Fruit fly (Drosophila melanogaster) whole organism: Measurements from ENCODE around the gene miple1.

Experiments used
- CG8478 ChIP-seq: fragments of >200 bp; optimal IDR thresholded peaks from 2 replicates; lab custom pipeline; 2018; ENCODE audit warnings: inconsistent platforms
- Dll ChIP-seq: fragments of >200 bp; optimal IDR thresholded peaks from 2 replicates; lab custom pipeline; 2017
- EcR ChIP-seq, 2 experiments: fragments of >200 bp; optimal IDR thresholded peaks; 2 replicates each; lab custom pipeline; 2017; ENCODE audit warnings: missing biosample characterization in 2 of 2, missing genetic modification characterization in 2 of 2, missing genetic modification reagents in 2 of 2
- pan ChIP-seq: fragments of >200 bp; optimal IDR thresholded peaks from 2 replicates; lab custom pipeline; 2017
- psq ChIP-seq: fragments of >200 bp; optimal IDR thresholded peaks from 2 replicates; lab custom pipeline; 2017
- usp ChIP-seq: fragments of >200 bp; optimal IDR thresholded peaks from 2 replicates; lab custom pipeline; 2017; ENCODE audit warnings: missing biosample characterization, missing genetic modification characterization, mixed read lengths

miple1 gene

DNA sequence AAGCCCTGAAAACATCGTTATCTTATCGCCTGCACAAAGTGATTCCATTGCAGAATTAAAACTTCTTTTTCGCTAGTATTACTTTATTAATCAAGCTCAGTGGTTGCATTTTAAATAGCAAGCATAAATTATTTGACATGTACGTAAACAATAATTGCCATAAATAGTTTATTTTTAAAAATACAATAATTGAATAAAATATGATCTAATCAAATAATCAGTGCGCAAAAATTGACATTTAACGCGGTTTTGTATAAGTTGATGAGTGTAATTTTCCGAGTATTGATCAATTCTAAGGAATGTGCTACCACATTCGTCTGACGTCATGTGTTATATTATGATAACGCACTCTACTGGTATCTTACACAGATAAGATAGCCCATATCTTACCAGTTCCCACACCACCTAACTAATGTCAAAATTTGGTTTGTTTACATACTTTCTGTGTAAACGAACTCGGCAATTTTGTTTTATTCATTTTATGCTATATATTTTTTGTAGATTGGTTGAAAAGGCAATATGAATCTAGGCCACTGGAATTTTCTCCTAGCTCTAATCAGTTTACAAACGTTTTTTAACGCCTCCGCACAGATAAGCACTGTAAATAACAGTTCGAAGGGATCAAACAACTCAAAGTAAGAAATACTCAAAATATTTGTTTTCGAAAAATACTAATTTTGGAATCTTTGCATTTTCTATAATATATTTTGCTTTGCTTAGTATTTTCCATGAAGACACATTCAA, 19.4 kb upstream of the miple1 start, which contains the start of gene mthl14:
mthl14 (plus strand) TSS at position 10 of the 744 bp plus-strand sequence.
- TF ChIP-seq usp (GFP tag; lab: Kevin White, UChicago) (no peak), psq (no peak), pan (lab: Kevin White, UChicago) (no peak), CG8478 (lab: Kevin White, UChicago) (no peak), Dll (no peak), EcR (GFP tag; optimal IDR thresholded peaks at IDR 0.05; lab: Kevin White, UChicago) (no peak)

DNA sequence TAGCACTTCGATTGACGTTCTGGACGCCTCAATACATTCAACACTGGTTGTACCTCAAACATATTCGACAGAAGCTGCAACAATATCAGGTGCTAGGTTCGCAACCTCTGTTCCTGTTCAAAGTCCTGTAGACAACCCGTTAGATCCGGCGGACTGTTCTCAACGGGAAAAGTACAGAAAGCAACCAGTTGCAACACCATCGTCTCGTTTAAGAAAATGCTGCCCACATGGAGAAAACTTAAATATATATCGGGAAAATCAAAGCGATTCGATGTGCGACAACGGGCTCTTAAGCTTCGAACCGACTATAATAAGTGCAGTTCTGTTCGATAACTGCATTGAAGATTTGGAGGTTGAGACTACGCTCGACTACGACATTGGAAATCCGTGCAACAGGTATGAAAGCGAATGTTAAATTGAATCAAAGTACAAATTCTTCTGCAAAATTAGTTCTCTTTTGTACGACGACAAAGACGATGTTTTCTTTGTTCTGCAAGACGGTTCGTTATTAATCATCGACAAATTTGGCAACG, 18.8 kb upstream of the miple1 start:
- TF ChIP-seq pan (lab: Kevin White, UChicago) = no peak
- TF ChIP-seq EcR (GFP tag; optimal IDR thresholded peaks at IDR 0.05; lab: Kevin White, UChicago) = no peak

dm6 chr3L:257618-258475, 9.3 kb upstream of the miple1 start, which contains the start of the genes DIP2 and wac:
Gene DIP2 (minus strand): TSS chr3L:257954.
Gene wac (plus strand): TSS chr3L:258176.
- TF ChIP-seq usp (GFP tag; lab: Kevin White, UChicago) (no peak), psq (no peak), pan (lab: Kevin White, UChicago) (no peak), Dll (no peak), CG8478 (lab: Kevin White, UChicago) (no peak), EcR (GFP tag; optimal IDR thresholded peaks at IDR 0.05; lab: Kevin White, UChicago) (no peak)

DNA sequence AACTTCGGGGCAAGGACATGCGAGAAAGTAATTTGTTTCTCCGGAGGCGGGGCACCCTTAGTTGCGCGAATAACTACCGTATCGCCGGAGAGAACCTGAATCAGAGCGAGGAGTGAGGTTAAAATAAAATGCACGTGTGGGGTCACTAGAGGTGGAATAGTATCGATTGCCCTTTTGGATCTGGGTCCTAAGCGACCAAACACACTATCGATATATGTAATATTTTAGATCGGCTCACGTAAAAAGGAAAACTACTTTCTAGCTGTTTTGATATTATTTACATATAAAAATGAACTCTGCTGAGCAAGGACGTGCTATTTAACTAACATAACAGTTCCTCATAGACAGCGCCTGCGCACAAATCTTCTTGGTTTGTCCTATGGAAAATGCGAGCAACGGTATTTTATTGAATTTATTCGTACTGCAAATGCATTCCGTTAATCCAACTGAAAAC, 4.3 kb upstream of the miple1 start:
- TF ChIP-seq pan (lab: Kevin White, UChicago) (no peak), psq (no peak), EcR (GFP tag; optimal IDR thresholded peaks at IDR 0.05; lab: Kevin White, UChicago) (no peak), usp (GFP tag; lab: Kevin White, UChicago) (no peak), CG8478 (lab: Kevin White, UChicago) (no peak), Dll (no peak)

dm6 chr3L:263500-264377, 3.4 kb upstream of the miple1 start:
- TF ChIP-seq CG8478 (lab: Kevin White, UChicago) = no peak
- TF ChIP-seq usp (GFP tag; lab: Kevin White, UChicago) = no peak
- TF ChIP-seq psq = no peak
- no peak for TF ChIP-seq Dll
- TF ChIP-seq pan (lab: Kevin White, UChicago) = no peak
- no peak for TF ChIP-seq EcR (GFP tag; optimal IDR thresholded peaks at IDR 0.05; lab: Kevin White, UChicago)

DNA sequence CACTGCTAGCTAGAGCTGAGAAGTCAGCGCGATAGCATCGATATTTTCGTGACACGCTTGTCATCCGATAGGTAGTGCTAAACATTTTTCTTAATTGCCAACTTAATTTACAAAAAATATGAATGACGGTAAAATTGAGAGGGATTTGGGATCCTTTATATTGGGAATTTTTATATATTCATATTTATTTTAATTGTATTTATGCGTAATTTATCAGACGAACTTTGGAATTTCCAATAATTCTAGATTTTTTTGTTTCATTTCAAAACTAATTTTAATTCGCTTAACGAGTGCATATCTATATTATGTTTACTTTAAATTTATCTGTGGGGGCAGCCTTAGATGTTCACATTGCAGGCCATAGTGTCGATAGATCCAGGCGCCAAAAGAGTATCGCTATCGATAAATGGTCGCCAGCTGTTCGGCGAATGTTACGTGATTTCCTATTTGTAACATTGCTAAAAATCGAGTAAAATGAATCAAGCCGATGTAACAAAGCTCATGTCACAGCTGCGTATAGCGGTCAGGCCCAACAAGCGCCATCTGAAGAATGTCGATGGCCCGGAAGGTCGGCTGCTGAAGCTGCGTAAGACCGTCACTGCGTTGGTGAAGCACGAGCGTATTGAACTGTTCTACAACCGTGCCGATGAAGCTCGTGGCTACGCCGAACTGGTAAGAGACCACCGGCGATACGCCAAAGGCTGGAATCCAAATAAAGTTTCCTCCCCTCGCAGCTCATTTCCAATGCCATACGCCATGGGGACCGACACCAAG, 2.5 kb upstream of the miple1 start, which contains the start of the genes Tudor-SN and mRpL17:
Tudor-SN (minus strand) TSS at position 3 of the 774 bp plus-strand sequence.
mRpL17 (plus strand) TSS at position 402 of the 774 bp plus-strand sequence.
- TF ChIP-seq usp (GFP tag; lab: Kevin White, UChicago) (no peak), pan (lab: Kevin White, UChicago) (no peak), Dll (no peak), CG8478 (lab: Kevin White, UChicago) (no peak), psq (no peak), EcR (GFP tag; optimal IDR thresholded peaks at IDR 0.05; lab: Kevin White, UChicago) (no peak)

dm6 chr3L:265808-266207, 1.3 kb upstream of the miple1 start, which contains the start of gene CG34263:
Gene CG34263 (minus strand): TSS chr3L:265908.
- TF ChIP-seq usp (GFP tag; lab: Kevin White, UChicago) = no peak
- no peak for TF ChIP-seq pan (lab: Kevin White, UChicago)
- no peak for TF ChIP-seq CG8478 (lab: Kevin White, UChicago)
- TF ChIP-seq psq = no peak
- no peak for TF ChIP-seq EcR (GFP tag; optimal IDR thresholded peaks at IDR 0.05; lab: Kevin White, UChicago)
- no peak for TF ChIP-seq Dll

dm6 chr3L:267618-268017, 519 bp downstream of the miple1 start:
- TF ChIP-seq Dll (no peak), CG8478 (lab: Kevin White, UChicago) (no peak), EcR (GFP tag; optimal IDR thresholded peaks at IDR 0.05; lab: Kevin White, UChicago) (no peak), usp (GFP tag; lab: Kevin White, UChicago) (no peak), pan (lab: Kevin White, UChicago) (no peak), psq (no peak)

DNA sequence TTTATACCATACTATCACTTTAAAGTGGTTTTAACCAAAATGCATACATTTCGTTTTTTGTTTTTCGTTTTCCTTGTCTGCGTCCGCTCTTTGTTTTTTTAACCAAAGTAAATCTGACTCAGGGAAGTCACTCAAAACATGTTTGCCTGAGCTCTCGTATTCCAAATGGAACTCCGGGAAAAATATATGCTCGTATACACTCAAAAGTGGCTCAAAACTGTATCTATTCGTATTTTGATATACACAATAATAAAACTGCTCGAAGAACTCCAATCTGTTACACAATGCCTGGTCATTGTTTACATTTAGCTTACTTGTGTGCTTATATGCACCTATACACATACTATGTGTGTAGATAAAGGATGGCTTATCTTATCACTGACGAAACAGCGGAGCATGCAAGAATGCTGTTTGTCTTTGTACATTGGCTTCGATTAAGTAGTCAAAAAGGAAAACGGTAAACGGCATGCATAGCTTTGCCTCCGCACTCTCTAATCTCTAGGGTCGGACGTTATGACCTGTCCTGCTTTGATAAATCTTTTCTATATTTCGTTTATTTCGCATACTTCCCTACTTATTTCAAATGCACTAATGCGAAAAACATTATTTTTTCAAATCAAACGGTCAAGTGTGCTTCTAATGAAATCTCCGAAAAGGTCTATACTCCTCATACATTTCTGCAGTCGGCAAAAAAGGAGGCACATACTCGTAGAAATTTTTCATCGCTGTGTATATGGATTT, 3.8 kb downstream of the miple1 start, which contains the start of gene miple2:
miple2 (plus strand) TSS at position 441 of the 741 bp plus-strand sequence.
- no peak for TF ChIP-seq psq
- TF ChIP-seq EcR (GFP tag; optimal IDR thresholded peaks at IDR 0.05; lab: Kevin White, UChicago) = no peak
- no peak for TF ChIP-seq Dll
- no peak for TF ChIP-seq CG8478 (lab: Kevin White, UChicago)
- TF ChIP-seq usp (GFP tag; lab: Kevin White, UChicago) = no peak
- TF ChIP-seq pan (lab: Kevin White, UChicago) = no peak
